Worm (Caenorhabditis elegans) whole organism, L2 larva: ENCODE data around the gene Y73B6BL.27.
A peak's percentile ranks its signal among the peaks of the same experiment; 100 is the strongest.

Source experiments
- C34F6.9 ChIP-seq: fragments of 150-350 bp; optimal IDR thresholded peaks from 2 replicates; lab custom pipeline; 2014; ENCODE audit warnings: missing biosample characterization, missing genetic modification characterization
- F13H6.1 ChIP-seq: sonication (generic microtip); optimal IDR thresholded peaks from 2 replicates; lab custom pipeline; 2016; ENCODE audit warnings: missing genetic modification characterization, missing compliant biosample characterization
- Y55F3AM.14 ChIP-seq: fragments of 200-800 bp; sonication (Bioruptor generic); optimal IDR thresholded peaks from 2 replicates; lab custom pipeline; 2018; ENCODE audit warnings: mild to moderate bottlenecking, missing genetic modification characterization, missing compliant biosample characterization
- ZK546.5 ChIP-seq: sonication (generic microtip); optimal IDR thresholded peaks from 2 replicates; lab custom pipeline; 2017; ENCODE audit warnings: missing biosample characterization, missing genetic modification characterization
- aly-2 ChIP-seq: fragments of 150-350 bp; optimal IDR thresholded peaks from 2 replicates; lab custom pipeline; 2014; ENCODE audit warnings: missing biosample characterization, missing genetic modification characterization
- ama-1 ChIP-seq: fragments of 150-350 bp; optimal IDR thresholded peaks from 2 replicates; lab custom pipeline; 2018; ENCODE audit warnings: inconsistent platforms
- blmp-1 ChIP-seq: sonication (generic microtip); optimal IDR thresholded peaks from 2 replicates; lab custom pipeline; 2017; ENCODE audit warnings: missing genetic modification characterization, mild to moderate bottlenecking, missing compliant biosample characterization, antibody characterized with exemption, moderate library complexity; ENCODE audit not compliant: insufficient read depth
- ceh-16 ChIP-seq: fragments of 150-350 bp; optimal IDR thresholded peaks from 2 replicates; lab custom pipeline; 2014; ENCODE audit warnings: missing biosample characterization, missing genetic modification characterization
- ceh-82 ChIP-seq: fragments of 150-350 bp; optimal IDR thresholded peaks from 2 replicates; lab custom pipeline; 2014; ENCODE audit warnings: missing biosample characterization, missing genetic modification characterization
- crh-2 ChIP-seq: sonication (generic microtip); optimal IDR thresholded peaks from 2 replicates; lab custom pipeline; 2017; ENCODE audit warnings: missing biosample characterization, missing genetic modification characterization
- dmd-4 ChIP-seq: sonication (generic microtip); optimal IDR thresholded peaks from 2 replicates; lab custom pipeline; 2017; ENCODE audit warnings: missing biosample characterization, missing genetic modification characterization
- egl-27 ChIP-seq: sonication (generic microtip); optimal IDR thresholded peaks from 3 replicates; lab custom pipeline; 2017; ENCODE audit warnings: missing biosample characterization, missing genetic modification reagents, missing genetic modification characterization
- elt-3 ChIP-seq: sonication (generic microtip); optimal IDR thresholded peaks from 2 replicates; lab custom pipeline; 2017; ENCODE audit warnings: missing biosample characterization, missing genetic modification characterization
- fos-1 ChIP-seq: fragments of 150-350 bp; optimal IDR thresholded peaks from 2 replicates; lab custom pipeline; 2014; ENCODE audit warnings: missing biosample characterization, missing genetic modification characterization
- gmeb-1 ChIP-seq: fragments of 150-350 bp; optimal IDR thresholded peaks from 2 replicates; lab custom pipeline; 2014; ENCODE audit warnings: missing biosample characterization, missing genetic modification characterization
- lin-11 ChIP-seq: fragments of 150-350 bp; sonication (generic microtip); optimal IDR thresholded peaks from 2 replicates; lab custom pipeline; 2014; ENCODE audit warnings: missing biosample characterization, missing genetic modification characterization, inconsistent platforms, mixed read lengths
- lin-13 ChIP-seq: fragments of 150-350 bp; optimal IDR thresholded peaks from 2 replicates; lab custom pipeline; 2014; ENCODE audit warnings: missing biosample characterization, missing genetic modification reagents, missing genetic modification characterization
- lin-39 ChIP-seq: fragments of 150-350 bp; optimal IDR thresholded peaks from 2 replicates; lab custom pipeline; 2014; ENCODE audit warnings: missing biosample characterization, missing genetic modification reagents, missing genetic modification characterization
- lsy-2 ChIP-seq, 2 experiments: fragments of 150-350 bp in 1 of 2; sonication (generic microtip) in 1 of 2; optimal IDR thresholded peaks; 2 replicates each; lab custom pipeline; 2014 to 2017; ENCODE audit warnings: missing biosample characterization in 2 of 2, missing genetic modification characterization in 2 of 2
- mab-5 ChIP-seq: fragments of 150-350 bp; optimal IDR thresholded peaks from 2 replicates; lab custom pipeline; 2014; ENCODE audit warnings: missing biosample characterization, missing genetic modification characterization
- nhr-10 ChIP-seq: sonication (generic microtip); optimal IDR thresholded peaks from 2 replicates; lab custom pipeline; 2017; ENCODE audit warnings: missing biosample characterization, missing genetic modification characterization
- nhr-12 ChIP-seq: fragments of 150-350 bp; optimal IDR thresholded peaks from 2 replicates; lab custom pipeline; 2014; ENCODE audit warnings: missing biosample characterization, missing genetic modification characterization
- nhr-129 ChIP-seq: fragments of 150-350 bp; optimal IDR thresholded peaks from 2 replicates; lab custom pipeline; 2014; ENCODE audit warnings: missing biosample characterization, missing genetic modification characterization
- nhr-21 ChIP-seq: fragments of 150-350 bp; optimal IDR thresholded peaks from 2 replicates; lab custom pipeline; 2014; ENCODE audit warnings: missing biosample characterization, missing genetic modification characterization
- nhr-237 ChIP-seq: fragments of 150-350 bp; optimal IDR thresholded peaks from 2 replicates; lab custom pipeline; 2014; ENCODE audit warnings: missing biosample characterization, missing genetic modification characterization
- nhr-6 ChIP-seq: fragments of 150-350 bp; optimal IDR thresholded peaks from 2 replicates; lab custom pipeline; 2014; ENCODE audit warnings: missing biosample characterization, missing genetic modification characterization
- nhr-77 ChIP-seq: fragments of 150-350 bp; optimal IDR thresholded peaks from 2 replicates; lab custom pipeline; 2014; ENCODE audit warnings: missing biosample characterization, missing genetic modification characterization
- peb-1 ChIP-seq: fragments of 150-350 bp; optimal IDR thresholded peaks from 2 replicates; lab custom pipeline; 2014; ENCODE audit warnings: missing biosample characterization, missing genetic modification characterization
- sem-4 ChIP-seq: fragments of 150-350 bp; optimal IDR thresholded peaks from 2 replicates; lab custom pipeline; 2014; ENCODE audit warnings: missing biosample characterization, missing genetic modification reagents, missing genetic modification characterization
- skn-1 ChIP-seq: sonication (generic microtip); optimal IDR thresholded peaks from 2 replicates; lab custom pipeline; 2017; ENCODE audit warnings: missing biosample characterization, missing genetic modification characterization
- sma-9 ChIP-seq, 2 experiments: fragments of 150-350 bp in 1 of 2; sonication (generic microtip) in 1 of 2; optimal IDR thresholded peaks; 2 replicates each; lab custom pipeline; 2014 to 2016; ENCODE audit warnings: missing genetic modification characterization in 2 of 2, mild to moderate bottlenecking in 1 of 2, missing biosample characterization in 1 of 2, missing compliant biosample characterization in 1 of 2, missing genetic modification reagents in 1 of 2, moderate library complexity in 1 of 2
- snpc-4 ChIP-seq: fragments of 150-350 bp; optimal IDR thresholded peaks from 2 replicates; lab custom pipeline; 2014; ENCODE audit warnings: missing biosample characterization, missing genetic modification characterization
- unc-39 ChIP-seq: fragments of 150-350 bp; optimal IDR thresholded peaks from 2 replicates; lab custom pipeline; 2014; ENCODE audit warnings: missing biosample characterization, missing genetic modification characterization
- unc-55 ChIP-seq: fragments of 150-350 bp; sonication (generic microtip); optimal IDR thresholded peaks from 3 replicates; lab custom pipeline; 2014; ENCODE audit warnings: missing biosample characterization, missing genetic modification reagents, missing genetic modification characterization
- zag-1 ChIP-seq: fragments of 150-350 bp; optimal IDR thresholded peaks from 2 replicates; lab custom pipeline; 2014; ENCODE audit warnings: missing biosample characterization, missing genetic modification characterization
- ztf-1 ChIP-seq: fragments of 200-800 bp; sonication (Bioruptor generic); conservative IDR thresholded peaks from 2 replicates; pipeline ENCODE4 v1.3.6; 2022; ENCODE audit warnings: missing genetic modification characterization, missing compliant biosample characterization
- ztf-11 ChIP-seq: sonication (generic microtip); optimal IDR thresholded peaks from 2 replicates; lab custom pipeline; 2017; ENCODE audit warnings: missing biosample characterization, missing genetic modification characterization
- ztf-4 ChIP-seq: fragments of 150-350 bp; optimal IDR thresholded peaks from 2 replicates; lab custom pipeline; 2014; ENCODE audit warnings: missing biosample characterization, missing genetic modification characterization

The Y73B6BL.27 gene

ce11 chrIV:6473140-6473539 is at the start of gene Y73B6BL.27:
Gene Y73B6BL.27, minus strand, starts transcription at chrIV:6473240.
- TF ChIP-seq peb-1 (tag; lab: Kevin White, UChicago), result no peak
- no peak for TF ChIP-seq ceh-16 (tag; lab: Kevin White, UChicago)
- no peak for TF ChIP-seq lin-39 (tag; lab: Kevin White, UChicago)
- no peak for TF ChIP-seq nhr-129 (tag; lab: Kevin White, UChicago)
- TF ChIP-seq aly-2 (tag; lab: Kevin White, UChicago), result no peak
- no peak for TF ChIP-seq nhr-237 (tag; lab: Kevin White, UChicago)
- TF ChIP-seq ceh-82 (tag; lab: Kevin White, UChicago), result no peak
- no peak for TF ChIP-seq nhr-12 (tag; lab: Kevin White, UChicago)
- no peak for TF ChIP-seq ama-1 (lab: Kevin White, UChicago)
- TF ChIP-seq sem-4 (tag; lab: Kevin White, UChicago), result no peak
- TF ChIP-seq snpc-4 (tag; lab: Kevin White, UChicago), result no peak
- no peak for TF ChIP-seq sma-9 (GFP tag; optimal IDR thresholded peaks at IDR 0.05; lab: Kevin White, UChicago)
- TF ChIP-seq sma-9 (tag; optimal IDR thresholded peaks at IDR 0.05; lab: Kevin White, UChicago), result no peak
- TF ChIP-seq F13H6.1, result no peak
- TF ChIP-seq nhr-6 (tag; lab: Kevin White, UChicago), result no peak
- no peak for TF ChIP-seq gmeb-1 (tag; lab: Kevin White, UChicago)
- TF ChIP-seq lin-13 (GFP tag; lab: Kevin White, UChicago), result no peak
- TF ChIP-seq unc-39 (tag; lab: Kevin White, UChicago), result no peak

- no peak for TF ChIP-seq nhr-6 (tag; lab: Kevin White, UChicago)
- TF ChIP-seq nhr-12 (tag; lab: Kevin White, UChicago), result no peak
- TF ChIP-seq zag-1 (tag; lab: Kevin White, UChicago), result no peak
- no peak for TF ChIP-seq skn-1 (tag; lab: Kevin White, UChicago)
- TF ChIP-seq blmp-1, result no peak
- no peak for TF ChIP-seq nhr-21 (tag; lab: Kevin White, UChicago)
- TF ChIP-seq ztf-11 (tag; lab: Kevin White, UChicago), result no peak
- TF ChIP-seq gmeb-1 (tag; lab: Kevin White, UChicago), result no peak
- TF ChIP-seq peb-1 (tag; lab: Kevin White, UChicago), result no peak
- TF ChIP-seq dmd-4 (tag; lab: Kevin White, UChicago), result no peak
- no peak for TF ChIP-seq snpc-4 (tag; lab: Kevin White, UChicago)
- no peak for TF ChIP-seq ceh-16 (tag; lab: Kevin White, UChicago)
- no peak for TF ChIP-seq F13H6.1
- no peak for TF ChIP-seq lsy-2 (tag; optimal IDR thresholded peaks at IDR 0.05; lab: Kevin White, UChicago)
- TF ChIP-seq ztf-1 (GFP tag; lab: Robert Waterston, UW), result no peak
- TF ChIP-seq ceh-82 (tag; lab: Kevin White, UChicago), result no peak
- no peak for TF ChIP-seq crh-2 (tag; lab: Kevin White, UChicago)
- no peak for TF ChIP-seq unc-39 (tag; lab: Kevin White, UChicago)
- TF ChIP-seq, all 48 proteins: peak for 0
Measured at ce11 chrIV:6522305-6522917, 49.4 kb upstream of the Y73B6BL.27 start, which contains the start of gene ddi-1. Gene ddi-1, plus strand, starts transcription at chrIV:6522867.

ce11 chrIV:6519593-6519992 is 46.6 kb upstream of the Y73B6BL.27 start, which contains the start of gene C01G5.9:
Gene C01G5.9, plus strand, starts transcription at chrIV:6519893.
- TF ChIP-seq fos-1 (tag; lab: Kevin White, UChicago) (peak; percentile 43), nhr-10 (tag; lab: Kevin White, UChicago) (no peak)

- no peak for TF ChIP-seq ZK546.5 (tag; lab: Kevin White, UChicago)
- no peak for TF ChIP-seq gmeb-1 (tag; lab: Kevin White, UChicago)
- TF ChIP-seq lin-39 (tag; lab: Kevin White, UChicago), result no peak
- TF ChIP-seq nhr-77 (tag; lab: Kevin White, UChicago), result no peak
- no peak for TF ChIP-seq mab-5 (tag; lab: Kevin White, UChicago)
- TF ChIP-seq aly-2 (tag; lab: Kevin White, UChicago), result no peak
Measured at ce11 chrIV:6517859-6518258, 44.8 kb upstream of the Y73B6BL.27 start, which contains the start of gene C01G5.7. Gene C01G5.7, plus strand, starts transcription at chrIV:6518159.

DNA sequence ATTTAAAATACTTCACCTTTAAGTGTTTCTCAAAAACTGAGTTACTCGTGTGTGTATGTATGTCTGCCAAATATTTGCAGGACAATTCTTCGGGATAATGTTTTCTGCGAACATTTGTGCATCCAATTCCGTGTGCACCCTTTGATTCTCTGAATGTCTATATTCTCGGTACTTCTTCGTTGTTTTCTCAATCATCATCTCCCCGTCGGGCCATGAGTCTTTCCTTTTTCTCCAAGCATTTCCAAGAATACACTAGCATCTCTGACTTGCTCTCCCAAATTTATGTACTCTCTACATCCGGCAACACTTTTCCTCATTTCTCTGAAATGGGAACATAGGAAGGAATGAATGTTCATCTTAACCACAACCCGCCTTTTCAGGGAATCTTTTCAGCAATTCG is 41.7 kb upstream of the Y73B6BL.27 start:
- TF ChIP-seq crh-2 (tag; lab: Kevin White, UChicago) (peak; percentile 40), lin-39 (tag; lab: Kevin White, UChicago) (no peak), F13H6.1 (peak; percentile 10), C34F6.9 (tag; lab: Kevin White, UChicago) (peak; percentile 49), lsy-2 (tag; optimal IDR thresholded peaks at IDR 0.05; lab: Kevin White, UChicago) (peak in 1 of 2 experiments; percentile 67), nhr-21 (tag; lab: Kevin White, UChicago) (peak; percentile 78), lin-13 (GFP tag; lab: Kevin White, UChicago) (peak; percentile 25), unc-55 (peak; percentile 56), snpc-4 (tag; lab: Kevin White, UChicago) (no peak), sma-9 (GFP tag; optimal IDR thresholded peaks at IDR 0.05; lab: Kevin White, UChicago) (peak; percentile 41), sma-9 (tag; optimal IDR thresholded peaks at IDR 0.05; lab: Kevin White, UChicago) (no peak), nhr-6 (tag; lab: Kevin White, UChicago) (peak; percentile 48), Y55F3AM.14 (GFP tag; lab: Kevin White, UChicago) (peak; percentile 1), elt-3 (tag; lab: Kevin White, UChicago) (no peak), ztf-4 (tag; lab: Kevin White, UChicago) (peak; percentile 33), egl-27 (tag; lab: Kevin White, UChicago) (no peak), zag-1 (tag; lab: Kevin White, UChicago) (peak; percentile 27), lin-11 (tag; lab: Kevin White, UChicago) (no peak)
